Fruit fly (Drosophila melanogaster) whole organism, larva: ENCODE measurements around the gene gce.

Source experiments
- noc ChIP-seq: fragments of 200-800 bp; sonication (Bioruptor generic); optimal IDR thresholded peaks from 3 replicates; lab custom pipeline; 2019; ENCODE audit warnings: missing biosample characterization, mild to moderate bottlenecking, missing genetic modification characterization, moderate library complexity

The gce gene

DNA sequence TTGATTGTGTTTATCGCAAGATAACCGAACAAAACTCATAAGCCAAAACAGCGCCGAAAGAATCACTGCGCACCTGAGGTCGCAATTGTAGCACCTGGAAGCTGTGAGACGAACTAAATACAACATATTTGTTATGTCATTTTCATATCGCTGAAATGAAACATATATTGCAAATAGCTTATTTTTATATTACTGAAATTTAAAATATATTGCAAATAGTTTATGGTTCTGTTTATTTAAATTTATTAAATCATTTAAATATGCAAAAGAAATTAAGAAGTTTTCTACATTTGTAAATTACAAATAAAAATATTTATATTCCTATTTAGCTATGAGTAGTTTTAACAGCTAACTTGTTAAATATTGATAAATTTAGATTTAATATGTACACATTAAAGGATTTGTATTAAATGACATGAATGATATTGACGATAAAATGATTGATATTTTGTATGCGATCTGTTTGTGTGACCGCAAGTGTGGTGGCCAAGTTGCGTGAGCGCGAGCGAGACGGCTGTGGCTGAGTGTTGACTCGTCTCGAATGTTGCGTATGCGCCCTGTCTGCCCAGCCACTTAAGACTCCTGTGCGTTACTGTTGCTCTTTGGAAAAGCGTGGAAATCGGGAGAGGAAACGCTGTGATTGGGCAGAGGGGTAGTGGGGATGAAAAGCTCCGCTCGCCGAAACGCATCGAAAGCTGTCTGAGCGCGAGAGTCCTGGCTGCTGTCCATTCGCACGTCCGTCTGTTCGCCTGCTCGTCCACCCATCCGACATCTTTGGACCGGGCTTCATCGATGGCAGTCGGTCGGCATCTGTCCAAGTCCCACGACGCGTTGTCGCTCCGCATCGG is at the start of gene gce:
gce (plus strand) TSS at position 798 of the 848 bp plus-strand sequence.
- TF ChIP-seq noc (tag; lab: Kevin White, UChicago) = peak; percentile 77

dm6 chrX:15259295-15259694 is 38.3 kb upstream of the gce start:
- TF ChIP-seq noc (tag; lab: Kevin White, UChicago) = no peak

dm6 chrX:15272305-15272704 is 25.3 kb upstream of the gce start, which contains the start of gene CG9106:
Gene CG9106, minus strand, starts transcription at chrX:15272405.
- TF ChIP-seq noc (tag; lab: Kevin White, UChicago) = no peak

DNA sequence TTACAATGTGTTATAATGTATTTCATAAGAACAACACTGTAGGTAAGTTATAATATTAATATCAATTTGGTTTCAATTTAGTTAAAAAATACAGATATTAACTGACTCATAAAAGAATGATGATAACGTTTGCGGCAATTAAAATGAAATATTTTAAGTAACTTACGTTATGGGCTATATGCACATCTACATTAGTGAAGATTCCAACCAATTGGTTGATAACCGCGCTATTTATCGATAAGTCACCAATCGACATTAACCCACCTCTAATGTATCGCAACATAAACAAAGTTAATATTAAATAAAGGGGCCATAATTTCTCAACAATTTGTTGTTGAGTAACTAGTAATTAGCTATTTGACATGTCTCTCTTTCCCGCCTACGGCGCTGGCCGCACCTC is 4.8 kb upstream of the gce start, which contains the start of gene CG5877:
CG5877 (plus strand) TSS at position 238 of the 400 bp plus-strand sequence.
- TF ChIP-seq noc (tag; lab: Kevin White, UChicago) = no peak

DNA sequence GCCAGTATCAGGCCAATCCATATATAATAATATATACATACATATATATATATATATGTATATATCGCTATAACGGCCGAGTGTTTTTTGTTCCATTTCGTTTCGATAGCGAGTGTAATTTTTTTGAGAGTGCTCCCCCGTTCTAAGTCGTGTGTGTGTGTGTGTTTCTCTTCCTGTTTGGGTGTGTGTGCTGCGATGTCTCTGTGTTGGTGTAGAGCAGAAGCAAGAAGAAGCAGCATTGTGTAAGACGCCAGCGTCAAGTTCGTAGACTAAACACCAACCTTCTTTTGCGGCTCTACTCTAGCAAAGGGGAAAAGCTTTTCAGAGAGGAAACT is 364 bp downstream of the gce start:
- TF ChIP-seq noc (tag; lab: Kevin White, UChicago) = no peak

- TF ChIP-seq noc (tag; lab: Kevin White, UChicago) = peak; percentile 99
Measured at dm6 chrX:15298298-15299069, 918 bp downstream of the gce start.

- TF ChIP-seq noc (tag; lab: Kevin White, UChicago) = no peak
Measured at dm6 chrX:15299927-15300740, 2.6 kb downstream of the gce start.

- no peak for TF ChIP-seq noc (tag; lab: Kevin White, UChicago)
Measured at dm6 chrX:15301175-15301574, 3.6 kb downstream of the gce start.

DNA sequence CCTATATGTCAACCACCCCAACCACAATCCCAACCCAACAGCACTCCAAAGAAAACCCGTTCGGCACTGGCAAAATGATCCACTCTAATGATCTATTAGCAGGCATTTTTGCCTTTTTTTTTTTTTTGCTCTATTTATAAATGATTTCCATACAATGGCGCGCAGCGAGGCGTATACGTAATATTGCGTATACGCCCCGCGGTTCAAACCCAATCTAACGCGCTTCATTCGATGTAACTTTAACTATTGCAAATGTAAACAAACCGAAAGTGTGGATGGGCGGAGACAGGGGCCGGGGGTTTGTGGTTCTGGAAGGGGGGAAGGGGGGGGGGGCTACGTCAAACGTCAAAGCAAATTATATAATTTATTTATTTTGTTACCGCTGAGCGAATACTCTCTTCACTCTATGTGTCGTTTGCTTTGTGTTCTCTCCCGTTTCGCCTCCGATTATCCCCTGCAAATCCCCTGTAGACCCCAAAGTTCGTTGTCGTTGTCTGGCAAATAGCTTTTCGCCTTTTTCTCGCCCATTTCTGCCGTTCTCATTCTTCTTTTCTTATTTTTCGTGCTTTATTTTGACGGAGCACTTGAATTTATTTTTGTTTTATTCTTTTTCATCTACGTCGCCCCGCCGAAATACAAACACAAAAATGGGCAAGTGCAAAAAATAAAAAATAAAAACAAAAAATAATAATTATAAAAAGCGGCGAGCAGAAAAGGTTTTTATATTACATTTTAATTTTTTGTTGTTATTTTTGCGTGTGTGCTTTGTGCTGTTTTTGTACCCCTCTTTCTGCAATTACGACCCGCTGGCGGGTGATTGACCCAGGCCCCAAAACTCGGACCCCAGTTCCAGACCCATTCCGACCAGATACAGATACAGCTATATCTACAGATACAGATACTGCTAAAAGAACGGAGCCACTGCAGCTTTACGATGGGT is 5.9 kb downstream of the gce start:
- no peak for TF ChIP-seq noc (tag; lab: Kevin White, UChicago)

- peak; percentile 5 for TF ChIP-seq noc (tag; lab: Kevin White, UChicago)
Measured at dm6 chrX:15304211-15304610, 6.6 kb downstream of the gce start.

DNA sequence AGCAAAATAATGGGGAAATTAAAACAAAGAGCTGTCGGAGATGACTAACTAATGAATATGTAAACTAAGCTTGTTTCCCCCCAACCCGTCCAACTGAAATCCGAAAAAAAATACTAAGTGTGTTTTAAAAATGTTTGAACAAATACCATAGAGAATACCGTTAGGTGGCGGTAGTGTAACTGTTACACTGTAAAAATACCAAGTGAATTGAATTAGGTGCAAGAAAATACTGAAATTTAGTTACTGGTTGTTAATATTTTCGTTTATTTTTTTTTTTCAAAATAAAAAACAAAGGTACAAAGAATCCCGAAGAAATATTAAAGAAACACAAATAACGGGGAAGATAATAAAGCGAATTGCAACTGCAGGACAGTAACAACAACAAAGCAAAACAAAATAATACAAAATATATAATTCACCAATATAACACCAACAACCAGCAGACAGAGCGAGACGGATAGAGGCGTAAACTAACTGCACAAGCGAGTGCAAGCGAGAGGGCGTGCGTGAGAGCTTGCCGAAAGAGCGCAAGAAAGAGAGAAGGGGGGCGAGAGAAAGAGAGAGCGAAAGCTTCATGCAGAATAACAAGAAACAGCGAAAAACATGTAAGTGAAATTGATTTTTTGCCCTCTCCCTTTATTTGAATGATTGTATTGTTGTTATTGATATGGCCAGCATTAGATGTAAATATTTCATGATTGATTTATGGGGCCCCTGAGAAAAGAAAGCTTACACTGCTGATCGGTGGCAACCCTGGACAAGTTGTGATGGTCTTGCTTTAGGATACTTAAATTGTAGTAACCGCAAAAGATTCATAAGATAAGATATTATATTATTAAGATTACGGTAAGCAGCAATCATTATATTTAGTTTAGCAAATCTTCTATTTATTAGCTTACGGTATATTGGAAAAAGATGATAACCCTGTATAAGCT is 8.7 kb downstream of the gce start:
- no peak for TF ChIP-seq noc (tag; lab: Kevin White, UChicago)

DNA sequence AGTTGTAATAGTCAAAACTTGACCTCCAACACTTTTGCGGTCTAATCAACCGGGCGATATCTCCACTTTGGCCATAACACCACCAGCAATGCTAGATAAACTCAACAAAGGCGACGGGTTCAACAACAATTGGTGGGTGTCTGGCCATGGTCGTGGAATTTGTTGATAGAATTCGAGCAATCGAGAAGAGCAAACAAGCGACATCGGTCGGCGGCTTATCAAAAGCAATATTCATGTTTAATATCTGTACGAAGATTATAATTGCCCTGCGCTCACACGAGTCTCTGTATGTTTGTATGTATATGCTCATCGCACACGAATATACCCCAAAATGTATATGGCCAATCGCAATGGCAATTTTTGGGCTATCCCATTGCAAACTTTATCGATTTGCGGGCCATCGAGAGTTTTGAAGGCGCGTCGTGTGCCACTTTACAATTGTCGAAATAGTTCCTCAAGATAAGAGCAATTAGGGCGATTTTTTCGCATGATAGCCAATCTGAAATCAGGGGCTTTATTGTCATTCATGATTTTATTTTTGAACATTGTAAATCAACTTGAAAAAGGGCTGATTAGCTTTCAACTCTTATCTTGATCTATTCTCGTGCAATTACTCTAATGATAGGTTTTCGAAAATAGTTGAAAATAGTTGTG is 10.0 kb downstream of the gce start:
- no peak for TF ChIP-seq noc (tag; lab: Kevin White, UChicago)

dm6 chrX:15308456-15308954 is 10.9 kb downstream of the gce start:
- TF ChIP-seq noc (tag; lab: Kevin White, UChicago) = no peak
